Worm (Caenorhabditis elegans) whole organism, late embryonic: Measurements from ENCODE around the gene oxy-4.

Source experiments
- C38D4.7 ChIP-seq: fragments of 200-800 bp; sonication (Bioruptor generic); optimal IDR thresholded peaks from 2 replicates; lab custom pipeline; 2018; ENCODE audit warnings: mild to moderate bottlenecking, missing genetic modification characterization, moderate library complexity, missing compliant biosample characterization
- F13H6.1 ChIP-seq: sonication (generic microtip); optimal IDR thresholded peaks from 2 replicates; lab custom pipeline; 2016; ENCODE audit warnings: missing genetic modification characterization, missing compliant biosample characterization
- K09A11.1 ChIP-seq: sonication (generic microtip); optimal IDR thresholded peaks from 2 replicates; lab custom pipeline; 2017; ENCODE audit warnings: antibody characterized with exemption, mild to moderate bottlenecking, missing genetic modification characterization, missing compliant biosample characterization; ENCODE audit not compliant: insufficient read depth
- T23F11.4 ChIP-seq: fragments of 200-800 bp; sonication (Bioruptor generic); optimal IDR thresholded peaks from 2 replicates; lab custom pipeline; 2018; ENCODE audit warnings: mild to moderate bottlenecking, missing genetic modification characterization, missing compliant biosample characterization
- Y22D7AL.16 ChIP-seq: sonication (generic microtip); optimal IDR thresholded peaks from 2 replicates; lab custom pipeline; 2016; ENCODE audit warnings: missing genetic modification characterization, missing compliant biosample characterization
- ama-1 ChIP-seq: fragments of 150-350 bp; optimal IDR thresholded peaks from 2 replicates; lab custom pipeline; 2014
- ceh-18 ChIP-seq: sonication (generic microtip); optimal IDR thresholded peaks from 2 replicates; lab custom pipeline; 2016; ENCODE audit warnings: missing genetic modification characterization, missing compliant biosample characterization
- ceh-19 ChIP-seq: fragments of 200-800 bp; sonication (Bioruptor generic); optimal IDR thresholded peaks from 2 replicates; lab custom pipeline; 2018; ENCODE audit warnings: mild to moderate bottlenecking, missing genetic modification characterization, missing compliant biosample characterization
- ceh-22 ChIP-seq: sonication (generic microtip); optimal IDR thresholded peaks from 2 replicates; lab custom pipeline; 2017; ENCODE audit warnings: missing biosample characterization, missing genetic modification characterization
- ceh-30 ChIP-seq: fragments of 150-350 bp; optimal IDR thresholded peaks from 2 replicates; lab custom pipeline; 2014; ENCODE audit warnings: missing biosample characterization, missing genetic modification characterization
- ceh-31 ChIP-seq: sonication (generic microtip); optimal IDR thresholded peaks from 2 replicates; lab custom pipeline; 2016; ENCODE audit warnings: missing genetic modification characterization, missing compliant biosample characterization
- ceh-6 ChIP-seq: fragments of 200-800 bp; sonication (Bioruptor generic); optimal IDR thresholded peaks from 2 replicates; lab custom pipeline; 2018; ENCODE audit warnings: mild to moderate bottlenecking, missing genetic modification characterization, missing compliant biosample characterization
- ceh-9 ChIP-seq: sonication (generic microtip); optimal IDR thresholded peaks from 2 replicates; lab custom pipeline; 2016; ENCODE audit warnings: mild to moderate bottlenecking, missing genetic modification characterization, inconsistent platforms, missing compliant biosample characterization
- che-1 ChIP-seq: sonication (generic microtip); optimal IDR thresholded peaks from 2 replicates; lab custom pipeline; 2016; ENCODE audit warnings: mild to moderate bottlenecking, missing genetic modification characterization, missing compliant biosample characterization
- ets-4 ChIP-seq: sonication (generic microtip); optimal IDR thresholded peaks from 2 replicates; lab custom pipeline; 2016; ENCODE audit warnings: missing genetic modification characterization, missing compliant biosample characterization
- fax-1 ChIP-seq: sonication (generic microtip); optimal IDR thresholded peaks from 2 replicates; lab custom pipeline; 2016; ENCODE audit warnings: missing genotype, missing genetic modification characterization, missing compliant biosample characterization
- fkh-10 ChIP-seq: fragments of 150-350 bp; optimal IDR thresholded peaks from 2 replicates; lab custom pipeline; 2014; ENCODE audit warnings: missing biosample characterization, missing genetic modification reagents, missing genetic modification characterization
- gmeb-2 ChIP-seq: sonication (generic microtip); optimal IDR thresholded peaks from 2 replicates; lab custom pipeline; 2016; ENCODE audit warnings: missing genetic modification characterization, inconsistent platforms, missing compliant biosample characterization
- hlh-30 ChIP-seq: sonication (generic microtip); optimal IDR thresholded peaks from 2 replicates; lab custom pipeline; 2017; ENCODE audit warnings: antibody characterized with exemption, missing genetic modification characterization, missing compliant biosample characterization; ENCODE audit not compliant: insufficient read depth
- hlh-6 ChIP-seq: sonication (generic microtip); optimal IDR thresholded peaks from 2 replicates; lab custom pipeline; 2016; ENCODE audit warnings: missing genotype, missing genetic modification characterization, missing compliant biosample characterization
- hlh-8 ChIP-seq: sonication (generic microtip); optimal IDR thresholded peaks from 2 replicates; lab custom pipeline; 2016; ENCODE audit warnings: missing genotype, missing genetic modification characterization, missing compliant biosample characterization
- nfya-1 ChIP-seq: sonication (generic microtip); optimal IDR thresholded peaks from 2 replicates; lab custom pipeline; 2017; ENCODE audit warnings: missing genetic modification characterization, mild to moderate bottlenecking, missing compliant biosample characterization, antibody characterized with exemption, moderate library complexity
- nhr-11 ChIP-seq: fragments of 150-350 bp; optimal IDR thresholded peaks from 2 replicates; lab custom pipeline; 2014; ENCODE audit warnings: missing biosample characterization, missing genetic modification characterization
- nhr-232 ChIP-seq: sonication (generic microtip); optimal IDR thresholded peaks from 2 replicates; lab custom pipeline; 2016; ENCODE audit warnings: missing genetic modification characterization, missing compliant biosample characterization
- pag-3 ChIP-seq: sonication (generic microtip); optimal IDR thresholded peaks from 2 replicates; lab custom pipeline; 2016; ENCODE audit warnings: missing compliant biosample characterization, missing genetic modification characterization, borderline replicate concordance
- pat-9 ChIP-seq: fragments of 200-800 bp; sonication (Bioruptor generic); optimal IDR thresholded peaks from 2 replicates; lab custom pipeline; 2018; ENCODE audit warnings: mild to moderate bottlenecking, missing genetic modification characterization, moderate library complexity, missing compliant biosample characterization
- pax-1 ChIP-seq: fragments of 150-350 bp; optimal IDR thresholded peaks from 2 replicates; lab custom pipeline; 2014; ENCODE audit warnings: missing biosample characterization, missing genetic modification characterization
- pha-2 ChIP-seq: sonication (generic microtip); optimal IDR thresholded peaks from 2 replicates; lab custom pipeline; 2017; ENCODE audit warnings: mild to moderate bottlenecking, missing genetic modification characterization, missing compliant biosample characterization
- rnt-1 ChIP-seq: sonication (generic microtip); optimal IDR thresholded peaks from 2 replicates; lab custom pipeline; 2016; ENCODE audit warnings: missing genetic modification characterization, missing compliant biosample characterization
- tbx-2 ChIP-seq: sonication (generic microtip); optimal IDR thresholded peaks from 2 replicates; lab custom pipeline; 2016; ENCODE audit warnings: missing genetic modification characterization, missing compliant biosample characterization
- tbx-7 ChIP-seq: sonication (generic microtip); optimal IDR thresholded peaks from 2 replicates; lab custom pipeline; 2016; ENCODE audit warnings: missing genotype, missing genetic modification characterization, missing compliant biosample characterization
- unc-3 ChIP-seq, 2 experiments: fragments of 200-800 bp in 1 of 2; sonication (Bioruptor generic) in 1 of 2; sonication (generic microtip) in 1 of 2; conservative IDR thresholded peaks in 1 of 2; optimal IDR thresholded peaks in 1 of 2; 2 replicates each; pipeline versions ENCODE4 v1.3.6 to Lab custom; 2016 to 2022; ENCODE audit warnings: missing compliant biosample characterization in 2 of 2, missing genetic modification characterization in 2 of 2, missing genetic modification reagents in 1 of 2
- unc-55 ChIP-seq: sonication (generic microtip); optimal IDR thresholded peaks from 2 replicates; lab custom pipeline; 2017; ENCODE audit warnings: missing biosample characterization, missing genetic modification reagents, missing genetic modification characterization
- ztf-16 ChIP-seq: sonication (generic microtip); optimal IDR thresholded peaks from 2 replicates; lab custom pipeline; 2017; ENCODE audit warnings: missing genetic modification characterization, missing compliant biosample characterization

oxy-4 gene

DNA sequence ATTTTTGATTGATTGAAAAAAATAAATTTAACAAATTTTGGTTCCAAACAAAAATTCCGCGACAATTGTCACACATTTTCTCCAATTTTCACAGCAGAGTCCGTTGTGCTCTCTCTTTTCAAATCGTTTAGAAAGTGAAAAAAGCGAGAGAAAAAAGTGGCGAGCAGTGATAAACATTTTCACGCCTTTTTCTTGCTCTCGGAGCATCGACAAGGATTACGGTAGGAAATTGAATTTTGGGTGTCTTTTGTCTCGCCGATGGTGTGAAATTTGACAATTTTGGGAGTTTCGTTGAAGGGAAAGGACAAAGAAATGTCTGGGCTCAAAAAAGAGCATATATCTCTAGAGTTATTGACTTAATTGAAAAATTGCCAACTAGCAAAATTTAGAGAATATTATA is 24.1 kb downstream of the oxy-4 start:
- TF ChIP-seq tbx-2 (tag; lab: Kevin White, UChicago) (peak; percentile 88), nhr-232 (no peak)

DNA sequence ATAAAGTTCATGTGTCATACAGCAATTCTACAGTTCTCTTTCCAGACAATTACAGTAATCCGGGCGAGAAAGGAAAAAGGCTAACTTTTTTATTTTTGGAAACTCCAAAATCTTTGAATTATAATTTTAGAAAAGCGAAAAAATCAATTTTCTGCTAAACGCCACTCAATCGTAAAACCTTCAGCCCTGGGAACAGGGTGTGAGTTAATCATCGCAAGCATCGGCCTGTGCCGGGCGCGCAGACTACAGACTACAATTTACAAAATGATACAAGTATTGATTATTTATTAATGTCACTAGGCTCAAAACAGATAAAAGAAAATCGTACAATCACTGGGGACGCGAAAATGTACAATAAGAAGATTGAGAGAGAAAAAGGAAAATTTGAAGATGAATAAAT is 27.9 kb downstream of the oxy-4 start:
- TF ChIP-seq tbx-2 (tag; lab: Kevin White, UChicago), result peak; percentile 2
- TF ChIP-seq rnt-1 (tag; lab: Kevin White, UChicago), result no peak
- TF ChIP-seq ceh-19 (GFP tag; lab: Kevin White, UChicago), result no peak
- TF ChIP-seq ets-4 (tag; lab: Kevin White, UChicago), result no peak
- TF ChIP-seq, all 69 proteins: peak for 1

DNA sequence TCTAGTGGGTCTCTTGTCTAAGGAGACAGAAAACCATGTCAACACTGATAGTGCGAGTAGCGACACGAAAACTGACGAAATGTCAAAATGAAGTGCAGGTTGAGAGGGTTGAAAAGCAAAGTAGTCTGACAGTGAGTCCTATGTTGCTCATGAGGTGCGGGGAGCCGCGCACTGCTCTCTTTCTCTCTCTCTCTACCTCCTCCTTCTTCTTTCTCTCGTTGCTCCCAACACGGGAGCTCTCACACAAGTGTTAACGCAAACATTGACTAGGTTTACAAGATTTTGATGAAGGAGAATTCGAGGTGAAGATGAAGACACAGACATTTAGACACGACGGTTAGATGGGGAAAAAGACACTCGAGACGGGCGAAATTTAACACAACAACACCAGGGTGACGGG is 29.3 kb downstream of the oxy-4 start:
- TF ChIP-seq che-1 (tag; lab: Kevin White, UChicago), result no peak
- TF ChIP-seq K09A11.1 (tag; lab: Kevin White, UChicago), result no peak
- TF ChIP-seq unc-3 (GFP tag; conservative IDR thresholded peaks at IDR 0.05; lab: Robert Waterston, UW), result no peak
- TF ChIP-seq unc-3 (tag; optimal IDR thresholded peaks at IDR 0.05; lab: Kevin White, UChicago), result no peak
- TF ChIP-seq tbx-7 (tag; lab: Kevin White, UChicago), result no peak
- peak; percentile 43 for TF ChIP-seq ets-4 (tag; lab: Kevin White, UChicago)
- no peak for TF ChIP-seq ceh-30 (tag; lab: Kevin White, UChicago)
- no peak for TF ChIP-seq ama-1 (lab: Kevin White, UChicago)
- no peak for TF ChIP-seq ceh-31
- TF ChIP-seq F13H6.1 (tag; lab: Kevin White, UChicago), result peak; percentile 6
- no peak for TF ChIP-seq C38D4.7 (GFP tag; lab: Kevin White, UChicago)
- TF ChIP-seq ceh-9 (tag; lab: Kevin White, UChicago), result no peak
- no peak for TF ChIP-seq pax-1 (tag; lab: Kevin White, UChicago)
- TF ChIP-seq ceh-22, result peak; percentile 20
- TF ChIP-seq nhr-232, result no peak
- no peak for TF ChIP-seq ztf-16
- no peak for TF ChIP-seq fkh-10 (GFP tag; lab: Kevin White, UChicago)
- no peak for TF ChIP-seq pag-3 (tag; lab: Kevin White, UChicago)
- TF ChIP-seq fax-1 (tag; lab: Kevin White, UChicago), result no peak
- no peak for TF ChIP-seq pat-9 (tag; lab: Kevin White, UChicago)
- TF ChIP-seq hlh-30, result no peak
- peak; percentile 61 for TF ChIP-seq ceh-18 (tag; lab: Kevin White, UChicago)
- TF ChIP-seq nhr-11 (tag; lab: Kevin White, UChicago), result no peak
- no peak for TF ChIP-seq nfya-1 (tag; lab: Kevin White, UChicago)
- TF ChIP-seq tbx-2 (tag; lab: Kevin White, UChicago), result peak; percentile 97
- TF ChIP-seq Y22D7AL.16 (tag; lab: Kevin White, UChicago), result no peak

DNA sequence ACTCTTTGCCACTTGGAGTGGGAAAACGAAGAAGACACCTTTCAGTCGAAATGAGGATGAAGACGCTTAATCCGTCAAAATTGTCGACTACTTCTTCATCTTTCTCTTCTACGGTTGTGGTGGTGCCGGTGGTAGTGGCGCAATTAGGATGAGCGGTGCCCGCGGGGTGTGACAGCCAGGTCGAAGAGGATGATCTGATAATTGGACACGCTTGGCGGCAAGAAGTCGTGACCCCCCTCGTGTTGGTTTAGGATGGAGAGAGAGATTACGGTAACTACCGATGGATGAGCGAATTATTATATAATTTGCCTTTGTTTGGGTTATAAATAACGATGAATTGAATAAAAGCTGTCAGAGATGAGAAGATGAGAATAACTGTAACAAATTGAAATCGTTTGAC is 31.6 kb downstream of the oxy-4 start:
- TF ChIP-seq tbx-2 (tag; lab: Kevin White, UChicago) (peak; percentile 93), Y22D7AL.16 (tag; lab: Kevin White, UChicago) (no peak), ceh-31 (peak; percentile 24), pha-2 (tag; lab: Kevin White, UChicago) (no peak), T23F11.4 (no peak)
- TF ChIP-seq, all 69 proteins: peak for 2

DNA sequence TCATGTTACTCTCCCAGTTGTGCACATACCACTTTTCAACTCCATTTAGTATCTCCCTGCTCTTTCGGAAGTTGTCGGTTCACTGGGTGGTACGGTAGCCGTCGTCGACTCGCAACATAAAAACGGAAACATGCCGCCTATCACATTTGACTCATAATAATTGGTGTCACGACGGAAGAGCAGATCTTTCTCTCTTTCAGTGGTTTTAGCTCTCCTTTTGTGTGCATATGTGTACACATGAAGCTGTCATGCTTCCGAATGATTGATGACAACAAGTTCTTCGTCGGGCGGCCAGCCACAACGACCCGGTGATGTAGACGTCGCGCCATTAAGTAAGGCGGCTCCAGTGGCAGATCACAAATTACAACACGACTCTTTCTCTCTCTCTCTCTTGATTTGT is 32.8 kb downstream of the oxy-4 start:
- TF ChIP-seq tbx-2 (tag; lab: Kevin White, UChicago), result peak; percentile 47
- no peak for TF ChIP-seq gmeb-2 (tag; lab: Kevin White, UChicago)
- TF ChIP-seq unc-55, result peak; percentile 40
- TF ChIP-seq ceh-9 (tag; lab: Kevin White, UChicago), result no peak
- no peak for TF ChIP-seq fkh-10 (GFP tag; lab: Kevin White, UChicago)
- TF ChIP-seq ama-1 (lab: Kevin White, UChicago), result no peak
- no peak for TF ChIP-seq pag-3 (tag; lab: Kevin White, UChicago)
- no peak for TF ChIP-seq hlh-8 (tag; lab: Kevin White, UChicago)
- no peak for TF ChIP-seq ceh-6 (GFP tag; lab: Kevin White, UChicago)
- no peak for TF ChIP-seq hlh-6 (tag; lab: Kevin White, UChicago)
